Worm (Caenorhabditis elegans) whole organism, L2 larva: Measurements from ENCODE around the gene dnj-3.

Experiments used
- R02D3.7 ChIP-seq: fragments of 150-350 bp; optimal IDR thresholded peaks from 2 replicates; lab custom pipeline; 2014; ENCODE audit warnings: missing biosample characterization, missing genetic modification characterization
- ZK546.5 ChIP-seq: sonication (generic microtip); optimal IDR thresholded peaks from 2 replicates; lab custom pipeline; 2017; ENCODE audit warnings: missing biosample characterization, missing genetic modification characterization
- ama-1 ChIP-seq: fragments of 150-350 bp; optimal IDR thresholded peaks from 2 replicates; lab custom pipeline; 2018; ENCODE audit warnings: inconsistent platforms
- nhr-6 ChIP-seq: fragments of 150-350 bp; optimal IDR thresholded peaks from 2 replicates; lab custom pipeline; 2014; ENCODE audit warnings: missing biosample characterization, missing genetic modification characterization
- unc-39 ChIP-seq: fragments of 150-350 bp; optimal IDR thresholded peaks from 2 replicates; lab custom pipeline; 2014; ENCODE audit warnings: missing biosample characterization, missing genetic modification characterization

DNA sequence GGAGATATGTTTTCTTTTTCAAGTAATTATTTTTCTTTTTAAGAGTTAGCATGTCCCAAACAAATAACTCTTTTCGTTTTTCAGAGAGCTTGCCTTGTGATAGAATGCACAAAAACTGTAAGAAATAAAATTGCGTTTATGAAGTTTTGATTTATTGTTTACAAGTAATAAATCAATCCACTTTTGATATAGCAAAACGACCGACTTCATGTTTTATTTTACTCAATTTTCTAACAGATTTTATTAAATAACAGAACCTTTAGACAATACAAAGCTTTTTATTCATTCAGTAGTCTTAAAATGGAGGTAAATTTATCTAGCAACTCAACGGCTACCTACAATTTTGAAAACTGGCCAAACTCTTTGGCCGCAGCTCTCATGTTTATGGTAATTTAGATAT is 26.3 kb downstream of the dnj-3 start, which contains the start of gene srx-78:
- no peak for TF ChIP-seq R02D3.7 (tag; lab: Kevin White, UChicago)
- no peak for TF ChIP-seq ZK546.5
- no peak for TF ChIP-seq nhr-6 (tag; lab: Kevin White, UChicago)
- no peak for TF ChIP-seq unc-39 (tag; lab: Kevin White, UChicago)
- TF ChIP-seq ama-1 (lab: Kevin White, UChicago), result no peak
